Fruit fly (Drosophila melanogaster) whole organism, embryonic: Measurements from ENCODE around the gene ova.

Experiments
- BEAF-32 ChIP-seq: fragments of 200-800 bp; sonication (Bioruptor generic); optimal IDR thresholded peaks from 3 replicates; lab custom pipeline; 2017; ENCODE audit warnings: missing biosample characterization, missing genetic modification characterization, mild to moderate bottlenecking, moderate library complexity, missing genetic modification reagents
- CG10565 ChIP-seq: fragments of 200-800 bp; sonication (Bioruptor generic); optimal IDR thresholded peaks from 3 replicates; lab custom pipeline; 2016; ENCODE audit warnings: missing biosample characterization, mild to moderate bottlenecking, missing genetic modification characterization
- CG14014 ChIP-seq: fragments of 200-800 bp; sonication (Bioruptor generic); IDR thresholded peaks from 2 replicates; pipeline ENCODE4 v1.3.6; 2022; ENCODE audit warnings: missing biosample characterization, missing genetic modification characterization
- CG14710 ChIP-seq: fragments of 200-800 bp; sonication (Bioruptor generic); optimal IDR thresholded peaks from 3 replicates; lab custom pipeline; 2019; ENCODE audit warnings: missing biosample characterization, mild to moderate bottlenecking, missing genetic modification characterization, moderate library complexity
- CG15011 ChIP-seq: fragments of 200-800 bp; sonication (Bioruptor generic); optimal IDR thresholded peaks from 3 replicates; lab custom pipeline; 2018; ENCODE audit warnings: missing biosample characterization, mild to moderate bottlenecking, missing genetic modification characterization
- CG17361 ChIP-seq: fragments of 200-800 bp; sonication (Bioruptor generic); IDR thresholded peaks from 3 replicates; pipeline ENCODE4 v1.3.6; 2022; ENCODE audit warnings: missing biosample characterization, missing genetic modification characterization
- CG17802 ChIP-seq: fragments of 200-800 bp; sonication (Bioruptor generic); optimal IDR thresholded peaks from 2 replicates; lab custom pipeline; 2018; ENCODE audit warnings: missing biosample characterization, mild to moderate bottlenecking, missing genetic modification characterization, moderate library complexity
- CG17912 ChIP-seq: fragments of 200-800 bp; sonication (Bioruptor generic); optimal IDR thresholded peaks from 2 replicates; lab custom pipeline; 2018; ENCODE audit warnings: missing biosample characterization, mild to moderate bottlenecking, missing genetic modification characterization
- CG18262 ChIP-seq: fragments of 200-800 bp; optimal IDR thresholded peaks from 3 replicates; lab custom pipeline; 2019; ENCODE audit warnings: missing biosample characterization, mild to moderate bottlenecking, missing genetic modification characterization, moderate library complexity
- CG18619 ChIP-seq: fragments of 200-800 bp; sonication (Bioruptor generic); optimal IDR thresholded peaks from 3 replicates; lab custom pipeline; 2017; ENCODE audit warnings: missing biosample characterization, mild to moderate bottlenecking, missing genetic modification characterization
- CG2120 ChIP-seq: fragments of 200-800 bp; sonication (Bioruptor generic); optimal IDR thresholded peaks from 3 replicates; lab custom pipeline; 2016; ENCODE audit warnings: missing biosample characterization, missing genetic modification characterization
- CG2199 ChIP-seq: fragments of 200-800 bp; sonication (Bioruptor generic); IDR thresholded peaks from 3 replicates; pipeline ENCODE4 v1.3.6; 2022; ENCODE audit warnings: missing biosample characterization, missing genetic modification characterization
- CG2678 ChIP-seq: fragments of 200-800 bp; sonication (Bioruptor generic); optimal IDR thresholded peaks from 3 replicates; lab custom pipeline; 2019; ENCODE audit warnings: missing biosample characterization, mild to moderate bottlenecking, missing genetic modification characterization, moderate library complexity
- CG2712 ChIP-seq: fragments of 200-800 bp; optimal IDR thresholded peaks from 3 replicates; lab custom pipeline; 2019; ENCODE audit warnings: missing biosample characterization, mild to moderate bottlenecking, missing genetic modification characterization, moderate library complexity
- CG31224 ChIP-seq: fragments of 200-800 bp; sonication (Bioruptor generic); IDR thresholded peaks from 2 replicates; pipeline ENCODE4 v1.3.6; 2022; ENCODE audit warnings: missing biosample characterization, missing genetic modification characterization
- CG34376 ChIP-seq: fragments of 200-800 bp; sonication (Bioruptor generic); optimal IDR thresholded peaks from 2 replicates; lab custom pipeline; 2018; ENCODE audit warnings: missing biosample characterization, mild to moderate bottlenecking, missing genetic modification characterization
- CG4360 ChIP-seq: fragments of 200-800 bp; sonication (Bioruptor generic); IDR thresholded peaks from 2 replicates; pipeline ENCODE4 v1.3.6; 2022; ENCODE audit warnings: missing biosample characterization, missing genetic modification characterization
- CG4424 ChIP-seq: fragments of 200-800 bp; sonication (Bioruptor generic); optimal IDR thresholded peaks from 3 replicates; lab custom pipeline; 2016; ENCODE audit warnings: missing biosample characterization, missing genetic modification characterization
- CG4730 ChIP-seq: fragments of 200-800 bp; sonication (Bioruptor generic); IDR thresholded peaks from 2 replicates; pipeline ENCODE4 v1.3.6; 2022; ENCODE audit warnings: missing biosample characterization, missing genetic modification characterization
- CG6813 ChIP-seq: fragments of 200-800 bp; sonication (Bioruptor generic); optimal IDR thresholded peaks from 2 replicates; lab custom pipeline; 2017; ENCODE audit warnings: missing biosample characterization, missing genetic modification characterization, mild to moderate bottlenecking, moderate library complexity, missing genetic modification reagents
- CG8924 ChIP-seq: fragments of 200-800 bp; optimal IDR thresholded peaks from 3 replicates; lab custom pipeline; 2019; ENCODE audit warnings: missing biosample characterization, mild to moderate bottlenecking, missing genetic modification characterization, moderate library complexity
- CG9215 ChIP-seq: fragments of 200-800 bp; sonication (Bioruptor generic); IDR thresholded peaks from 2 replicates; pipeline ENCODE4 v1.3.6; 2022; ENCODE audit warnings: missing biosample characterization, missing genetic modification characterization
- CG9727 ChIP-seq: fragments of 200-800 bp; sonication (Bioruptor generic); optimal IDR thresholded peaks from 3 replicates; lab custom pipeline; 2017; ENCODE audit warnings: missing biosample characterization, mild to moderate bottlenecking, missing genetic modification characterization
- CG9797 ChIP-seq: fragments of 200-800 bp; sonication (Bioruptor generic); optimal IDR thresholded peaks from 3 replicates; lab custom pipeline; 2018; ENCODE audit warnings: missing biosample characterization, mild to moderate bottlenecking, missing genetic modification characterization
- CTCF ChIP-seq: fragments of 200-800 bp; sonication (Bioruptor generic); optimal IDR thresholded peaks from 2 replicates; lab custom pipeline; 2017; ENCODE audit warnings: missing biosample characterization, mild to moderate bottlenecking, missing genetic modification characterization, moderate library complexity
- Dip2 ChIP-seq: fragments of 200-800 bp; sonication (Bioruptor generic); IDR thresholded peaks from 2 replicates; pipeline ENCODE4 v1.3.6; 2022; ENCODE audit warnings: missing biosample characterization, missing genetic modification characterization
- Dp ChIP-seq: fragments of 200-800 bp; sonication (Bioruptor generic); optimal IDR thresholded peaks from 2 replicates; lab custom pipeline; 2018; ENCODE audit warnings: missing biosample characterization, mild to moderate bottlenecking, missing genetic modification characterization, moderate library complexity
- HLH4C ChIP-seq: fragments of 200-800 bp; sonication (Bioruptor generic); IDR thresholded peaks from 3 replicates; pipeline ENCODE4 v1.3.6; 2022; ENCODE audit warnings: missing biosample characterization, missing genetic modification characterization; ENCODE audit not compliant: partially characterized antibody
- NfI ChIP-seq: fragments of 200-800 bp; sonication (Bioruptor generic); optimal IDR thresholded peaks from 3 replicates; lab custom pipeline; 2018; ENCODE audit warnings: missing biosample characterization, mild to moderate bottlenecking, missing genetic modification characterization, moderate library complexity
- Oaz ChIP-seq: fragments of 200-800 bp; sonication (Bioruptor generic); IDR thresholded peaks from 2 replicates; pipeline ENCODE4 v1.3.6; 2022; ENCODE audit warnings: missing biosample characterization, missing genetic modification characterization
- Stat92E ChIP-seq, 3 experiments: fragments of >200 bp in 2 of 3; fragments of 200-800 bp in 1 of 3; sonication (Bioruptor generic) in 1 of 3; optimal IDR thresholded peaks; 2 replicates each; lab custom pipeline; 2017 to 2019; ENCODE audit warnings: missing biosample characterization in 3 of 3, missing genetic modification characterization in 3 of 3, mild to moderate bottlenecking in 1 of 3, moderate library complexity in 1 of 3
- YL-1 ChIP-seq: fragments of 200-800 bp; sonication (Bioruptor generic); optimal IDR thresholded peaks from 3 replicates; lab custom pipeline; 2017; ENCODE audit warnings: missing biosample characterization, mild to moderate bottlenecking, missing genetic modification characterization
- abd-A ChIP-seq: fragments of 200-800 bp; sonication (Bioruptor generic); optimal IDR thresholded peaks from 3 replicates; lab custom pipeline; 2019; ENCODE audit warnings: missing biosample characterization, mild to moderate bottlenecking, missing genetic modification characterization, moderate library complexity
- ara ChIP-seq: fragments of 200-800 bp; sonication (Bioruptor generic); IDR thresholded peaks from 2 replicates; pipeline ENCODE4 v1.3.6; 2022; ENCODE audit warnings: missing biosample characterization, missing genetic modification characterization
- ase ChIP-seq: fragments of 200-800 bp; sonication (Bioruptor generic); IDR thresholded peaks from 3 replicates; pipeline ENCODE4 v1.3.6; 2022; ENCODE audit warnings: missing biosample characterization, missing genetic modification characterization
- ash1 ChIP-seq: fragments of 200-800 bp; sonication (Bioruptor generic); optimal IDR thresholded peaks from 2 replicates; lab custom pipeline; 2018; ENCODE audit warnings: missing biosample characterization, mild to moderate bottlenecking, missing genetic modification characterization
- fd102C ChIP-seq: fragments of 200-800 bp; sonication (Bioruptor generic); optimal IDR thresholded peaks from 2 replicates; lab custom pipeline; 2018; ENCODE audit warnings: missing biosample characterization, mild to moderate bottlenecking, missing genetic modification characterization, moderate library complexity
- ftz-f1 ChIP-seq: fragments of 200-800 bp; sonication (Bioruptor generic); optimal IDR thresholded peaks from 2 replicates; lab custom pipeline; 2016; ENCODE audit warnings: missing biosample characterization, missing genetic modification characterization
- gsb-n ChIP-seq: fragments of 200-800 bp; sonication (Bioruptor generic); optimal IDR thresholded peaks from 3 replicates; lab custom pipeline; 2018; ENCODE audit warnings: missing biosample characterization, mild to moderate bottlenecking, missing genetic modification characterization
- hbn ChIP-seq: fragments of 200-800 bp; sonication (Bioruptor generic); IDR thresholded peaks from 2 replicates; pipeline ENCODE4 v1.3.6; 2022; ENCODE audit warnings: missing biosample characterization, missing genetic modification characterization; ENCODE audit not compliant: partially characterized antibody
- mam ChIP-seq: fragments of 200-800 bp; sonication (Bioruptor generic); optimal IDR thresholded peaks from 3 replicates; lab custom pipeline; 2016; ENCODE audit warnings: missing biosample characterization, missing genetic modification characterization
- nom ChIP-seq: fragments of 200-800 bp; sonication (Bioruptor generic); optimal IDR thresholded peaks from 2 replicates; lab custom pipeline; 2017; ENCODE audit warnings: missing biosample characterization, missing genetic modification characterization, mild to moderate bottlenecking, moderate library complexity, missing genetic modification reagents
- pfk ChIP-seq: fragments of 200-800 bp; sonication (Bioruptor generic); optimal IDR thresholded peaks from 2 replicates; lab custom pipeline; 2018; ENCODE audit warnings: missing biosample characterization, mild to moderate bottlenecking, missing genetic modification characterization, moderate library complexity
- pnt ChIP-seq: fragments of 200-800 bp; sonication (Bioruptor generic); optimal IDR thresholded peaks from 3 replicates; lab custom pipeline; 2016; ENCODE audit warnings: missing biosample characterization, missing genetic modification characterization
- rib ChIP-seq: fragments of 200-800 bp; sonication (Bioruptor generic); IDR thresholded peaks from 2 replicates; pipeline ENCODE4 v1.3.6; 2022; ENCODE audit warnings: missing biosample characterization, missing genetic modification characterization
- seq ChIP-seq: fragments of 200-800 bp; sonication (Bioruptor generic); IDR thresholded peaks from 2 replicates; pipeline ENCODE4 v1.3.6; 2022; ENCODE audit warnings: missing biosample characterization, missing genetic modification characterization
- sim ChIP-seq: fragments of 200-800 bp; sonication (Bioruptor generic); IDR thresholded peaks from 2 replicates; pipeline ENCODE4 v1.3.6; 2022; ENCODE audit warnings: missing biosample characterization, missing genetic modification characterization
- sug ChIP-seq: fragments of 200-800 bp; optimal IDR thresholded peaks from 2 replicates; lab custom pipeline; 2019; ENCODE audit warnings: missing biosample characterization, mild to moderate bottlenecking, missing genetic modification characterization, moderate library complexity
- twi ChIP-seq: fragments of 200-800 bp; optimal IDR thresholded peaks from 2 replicates; lab custom pipeline; 2019; ENCODE audit warnings: missing biosample characterization, mild to moderate bottlenecking, missing genetic modification characterization, moderate library complexity

Gene ova

dm6 chr2L:10246785-10247190 is 15.3 kb upstream of the ova start, which contains the start of gene chico (continued):
- TF ChIP-seq ara (GFP tag; lab: Robert Waterston, UW) (no peak), abd-A (tag; lab: Kevin White, UChicago) (no peak), Stat92E (GFP tag; optimal IDR thresholded peaks at IDR 0.05; lab: Kevin White, UChicago) (peak in 1 of 3 experiments; percentile 17), CG17361 (GFP tag; lab: Robert Waterston, UW) (no peak; the same call in 2 of the 3 replicates), ftz-f1 (GFP tag; lab: Kevin White, UChicago) (no peak), CG4424 (peak; percentile 29), CG4360 (no peak), CG14710 (peak; percentile 67), CG9797 (peak; percentile 53), Dip2 (no peak), CG4730 (no peak), CG31224 (no peak), pfk (GFP tag; lab: Kevin White, UChicago) (peak; percentile 68), YL-1 (GFP tag; lab: Kevin White, UChicago) (peak; percentile 62), sug (peak; percentile 50)

dm6 chr2L:10238726-10239652 is 7.5 kb upstream of the ova start, which contains the start of gene me31B:
Gene me31B, plus strand, starts transcription at chr2L:10239341.
- TF ChIP-seq gsb-n (no peak), twi (tag; lab: Kevin White, UChicago) (peak; percentile 14), CG17912 (GFP tag; lab: Kevin White, UChicago) (peak; percentile 6), CG2120 (GFP tag; lab: Kevin White, UChicago) (no peak), sim (GFP tag; lab: Robert Waterston, UW) (no peak), CG2678 (tag; lab: Kevin White, UChicago) (no peak), Dp (GFP tag; lab: Kevin White, UChicago) (no peak), CG15011 (GFP tag; lab: Kevin White, UChicago) (no peak), Oaz (GFP tag; lab: Robert Waterston, UW) (no peak), CG10565 (GFP tag; lab: Kevin White, UChicago) (no peak), CTCF (no peak), CG18619 (GFP tag; lab: Kevin White, UChicago) (no peak), mam (GFP tag; lab: Kevin White, UChicago) (no peak), NfI (GFP tag; lab: Kevin White, UChicago) (no peak), CG8924 (tag; lab: Kevin White, UChicago) (no peak), rib (GFP tag; lab: Robert Waterston, UW) (no peak), CG2712 (no peak), pnt (no peak), seq (GFP tag; lab: Robert Waterston, UW) (no peak), CG18262 (tag; lab: Kevin White, UChicago) (peak; percentile 15), fd102C (GFP tag; lab: Kevin White, UChicago) (no peak), CG17802 (peak; percentile 96), CG9727 (GFP tag; lab: Kevin White, UChicago) (no peak), BEAF-32 (GFP tag; lab: Kevin White, UChicago) (peak; percentile 27), hbn (GFP tag; lab: Robert Waterston, UW) (no peak), CG34376 (no peak), CG9215 (no peak), nom (no peak), ash1 (no peak), ase (no peak), CG6813 (GFP tag; lab: Kevin White, UChicago) (no peak), CG14014 (GFP tag; lab: Robert Waterston, UW) (no peak), HLH4C (GFP tag; lab: Robert Waterston, UW) (no peak), CG2199 (GFP tag; lab: Robert Waterston, UW) (no peak)
